Worm (Caenorhabditis elegans) whole organism, young adult: Measurements from ENCODE around the gene mab-3.

Experiments used
- B0019.2 ChIP-seq: fragments of 200-800 bp; sonication (Bioruptor generic); conservative IDR thresholded peaks from 2 replicates; pipeline ENCODE4 v1.3.6; 2022; ENCODE audit warnings: missing genetic modification reagents, missing genetic modification characterization, missing compliant biosample characterization
- B0261.1 ChIP-seq: sonication (generic microtip); optimal IDR thresholded peaks from 2 replicates; lab custom pipeline; 2016; ENCODE audit warnings: mild to moderate bottlenecking, missing genetic modification characterization, moderate library complexity, missing compliant biosample characterization
- B0336.3 ChIP-seq: fragments of 200-800 bp; sonication (Bioruptor generic); IDR thresholded peaks from 2 replicates; pipeline ENCODE4 v1.3.6; 2022; ENCODE audit warnings: missing genetic modification characterization, missing compliant biosample characterization
- C17E4.6 ChIP-seq: fragments of 200-800 bp; sonication (Bioruptor generic); IDR thresholded peaks from 2 replicates; pipeline ENCODE4 v1.3.6; 2022; ENCODE audit warnings: missing genetic modification reagents, missing genetic modification characterization, missing compliant biosample characterization
- F22D6.2 ChIP-seq: sonication (generic microtip); optimal IDR thresholded peaks from 2 replicates; lab custom pipeline; 2016; ENCODE audit warnings: mild to moderate bottlenecking, missing genetic modification characterization, missing compliant biosample characterization
- F23B12.7 ChIP-seq: sonication (generic microtip); optimal IDR thresholded peaks from 2 replicates; lab custom pipeline; 2017; ENCODE audit warnings: missing genetic modification characterization, mild to moderate bottlenecking, missing compliant biosample characterization, antibody characterized with exemption, moderate library complexity; ENCODE audit not compliant: insufficient read depth
- F33H1.4 ChIP-seq: fragments of 200-800 bp; sonication (Bioruptor generic); IDR thresholded peaks from 2 replicates; pipeline ENCODE4 v1.3.6; 2022; ENCODE audit warnings: missing genetic modification reagents, missing genetic modification characterization, missing compliant biosample characterization
- F49E8.2 ChIP-seq: sonication (generic microtip); optimal IDR thresholded peaks from 3 replicates; lab custom pipeline; 2017; ENCODE audit warnings: missing genetic modification characterization, mild to moderate bottlenecking, missing compliant biosample characterization, antibody characterized with exemption, moderate library complexity; ENCODE audit not compliant: insufficient read depth
- F55B11.4 ChIP-seq: sonication (generic microtip); optimal IDR thresholded peaks from 2 replicates; lab custom pipeline; 2016; ENCODE audit warnings: missing compliant biosample characterization, missing genetic modification characterization, borderline replicate concordance; ENCODE audit not compliant: insufficient read depth
- K11D2.4 ChIP-seq: fragments of 200-800 bp; sonication (Bioruptor generic); IDR thresholded peaks from 2 replicates; pipeline ENCODE4 v1.3.6; 2022; ENCODE audit warnings: missing genetic modification reagents, missing genetic modification characterization, missing compliant biosample characterization
- K12H6.12 ChIP-seq: fragments of 200-800 bp; sonication (Bioruptor generic); optimal IDR thresholded peaks from 2 replicates; lab custom pipeline; 2018; ENCODE audit warnings: mild to moderate bottlenecking, missing genetic modification characterization, missing compliant biosample characterization
- T07F8.4 ChIP-seq: sonication (generic microtip); optimal IDR thresholded peaks from 2 replicates; lab custom pipeline; 2016; ENCODE audit warnings: mild to moderate bottlenecking, missing genetic modification characterization, moderate library complexity, missing compliant biosample characterization
- Y53F4B.3 ChIP-seq: fragments of 200-800 bp; sonication (Bioruptor generic); IDR thresholded peaks from 2 replicates; pipeline ENCODE4 v1.3.6; 2022; ENCODE audit warnings: missing genetic modification reagents, missing genetic modification characterization, missing compliant biosample characterization
- Y53G8AR.9 ChIP-seq: fragments of 200-800 bp; sonication (Bioruptor generic); conservative IDR thresholded peaks from 2 replicates; pipeline ENCODE4 v1.3.6; 2022; ENCODE audit warnings: missing genetic modification reagents, missing genetic modification characterization, missing compliant biosample characterization
- Y79H2A.3 ChIP-seq: fragments of 200-800 bp; sonication (Bioruptor generic); conservative IDR thresholded peaks from 2 replicates; pipeline ENCODE4 v1.3.6; 2022; ENCODE audit warnings: missing genetic modification reagents, missing genetic modification characterization, missing compliant biosample characterization
- ZK185.1 ChIP-seq: sonication (generic microtip); optimal IDR thresholded peaks from 2 replicates; lab custom pipeline; 2016; ENCODE audit warnings: mild to moderate bottlenecking, missing genetic modification characterization, missing compliant biosample characterization; ENCODE audit not compliant: poor library complexity, severe bottlenecking
- ama-1 ChIP-seq, 3 experiments: fragments of 150-350 bp in 1 of 3; sonication (generic microtip) in 2 of 3; optimal IDR thresholded peaks; 2 replicates each; lab custom pipeline; 2014 to 2018; ENCODE audit warnings: missing biosample characterization in 2 of 3, missing genetic modification characterization in 2 of 3, missing genetic modification reagents in 2 of 3
- athp-1 ChIP-seq: sonication (generic microtip); optimal IDR thresholded peaks from 2 replicates; lab custom pipeline; 2017; ENCODE audit warnings: mild to moderate bottlenecking, missing genetic modification characterization, missing compliant biosample characterization
- attf-5 ChIP-seq: fragments of 200-800 bp; sonication (Bioruptor generic); optimal IDR thresholded peaks from 2 replicates; lab custom pipeline; 2018; ENCODE audit warnings: mild to moderate bottlenecking, missing genetic modification characterization, missing compliant biosample characterization
- ccch-3 ChIP-seq: fragments of 200-800 bp; sonication (Bioruptor generic); optimal IDR thresholded peaks from 2 replicates; lab custom pipeline; 2018; ENCODE audit warnings: mild to moderate bottlenecking, missing genetic modification characterization, missing compliant biosample characterization
- ceh-100 ChIP-seq: fragments of 200-800 bp; sonication (Bioruptor generic); IDR thresholded peaks from 2 replicates; pipeline ENCODE4 v1.3.6; 2022; ENCODE audit warnings: missing genetic modification reagents, missing genetic modification characterization, missing compliant biosample characterization
- ceh-27 ChIP-seq: fragments of 200-800 bp; sonication (Bioruptor generic); optimal IDR thresholded peaks from 2 replicates; lab custom pipeline; 2018; ENCODE audit warnings: mild to moderate bottlenecking, missing genetic modification characterization, moderate library complexity, missing compliant biosample characterization
- chd-7 ChIP-seq: sonication (generic microtip); optimal IDR thresholded peaks from 2 replicates; lab custom pipeline; 2016; ENCODE audit warnings: mild to moderate bottlenecking, missing genetic modification characterization, moderate library complexity, missing compliant biosample characterization
- die-1 ChIP-seq: sonication (generic microtip); optimal IDR thresholded peaks from 2 replicates; lab custom pipeline; 2016; ENCODE audit warnings: missing genotype, mild to moderate bottlenecking, missing genetic modification characterization, missing compliant biosample characterization
- efl-1 ChIP-seq: fragments of 150-350 bp; optimal IDR thresholded peaks from 2 replicates; lab custom pipeline; 2014; ENCODE audit warnings: missing biosample characterization, missing genetic modification reagents, missing genetic modification characterization
- egl-18 ChIP-seq: fragments of 200-800 bp; sonication (Bioruptor generic); IDR thresholded peaks from 2 replicates; pipeline ENCODE4 v1.3.6; 2022; ENCODE audit warnings: missing genetic modification reagents, missing genetic modification characterization, missing compliant biosample characterization
- egrh-3 ChIP-seq: fragments of 200-800 bp; sonication (Bioruptor generic); IDR thresholded peaks from 2 replicates; pipeline ENCODE4 v1.3.6; 2022; ENCODE audit warnings: missing genetic modification reagents, missing genetic modification characterization, missing compliant biosample characterization
- him-1 ChIP-seq: sonication (generic microtip); optimal IDR thresholded peaks from 2 replicates; lab custom pipeline; 2016; ENCODE audit warnings: missing genotype, missing genetic modification reagents, missing genetic modification characterization, missing compliant biosample characterization
- hmg-20 ChIP-seq: fragments of 200-800 bp; sonication (Bioruptor generic); IDR thresholded peaks from 2 replicates; pipeline ENCODE4 v1.3.6; 2022; ENCODE audit warnings: missing genetic modification reagents, missing genetic modification characterization, missing compliant biosample characterization
- hrde-1 ChIP-seq: sonication (generic microtip); optimal IDR thresholded peaks from 2 replicates; lab custom pipeline; 2016; ENCODE audit warnings: missing genetic modification characterization, mild to moderate bottlenecking, missing compliant biosample characterization, moderate library complexity, missing genotype, missing genetic modification reagents, borderline replicate concordance
- lin-35 ChIP-seq, 3 experiments: fragments of 150-350 bp in 2 of 3; sonication (generic microtip) in 1 of 3; optimal IDR thresholded peaks; 2 replicates each; lab custom pipeline; 2014 to 2018; ENCODE audit warnings: missing biosample characterization in 3 of 3, missing genetic modification characterization in 3 of 3, missing genetic modification reagents in 3 of 3
- mcd-1 ChIP-seq: fragments of 200-800 bp; sonication (Bioruptor generic); IDR thresholded peaks from 2 replicates; pipeline ENCODE4 v1.3.6; 2022; ENCODE audit warnings: missing genetic modification reagents, missing genetic modification characterization, missing compliant biosample characterization
- nfya-2 ChIP-seq: fragments of 200-800 bp; sonication (Bioruptor generic); IDR thresholded peaks from 2 replicates; pipeline ENCODE4 v1.3.6; 2022; ENCODE audit warnings: missing genetic modification reagents, missing genetic modification characterization, missing compliant biosample characterization
- nfyb-1 ChIP-seq: fragments of 200-800 bp; sonication (Bioruptor generic); IDR thresholded peaks from 2 replicates; pipeline ENCODE4 v1.3.6; 2022; ENCODE audit warnings: missing genetic modification reagents, missing genetic modification characterization, missing compliant biosample characterization
- nhr-27 ChIP-seq: fragments of 200-800 bp; sonication (Bioruptor generic); optimal IDR thresholded peaks from 2 replicates; lab custom pipeline; 2018; ENCODE audit warnings: mild to moderate bottlenecking, missing genetic modification characterization, moderate library complexity, missing compliant biosample characterization
- snpc-3.4 ChIP-seq: sonication (generic microtip); optimal IDR thresholded peaks from 2 replicates; lab custom pipeline; 2017; ENCODE audit warnings: missing genetic modification characterization, mild to moderate bottlenecking, missing compliant biosample characterization, antibody characterized with exemption, moderate library complexity, missing genotype, missing genetic modification reagents
- snpc-4 ChIP-seq, 5 experiments: fragments of 150-350 bp in 1 of 5; sonication (generic microtip) in 4 of 5; optimal IDR thresholded peaks; 2 replicates each; lab custom pipeline; 2014 to 2018; ENCODE audit warnings: missing genetic modification characterization in 5 of 5, missing biosample characterization in 3 of 5, antibody characterized with exemption in 2 of 5, mild to moderate bottlenecking in 2 of 5, missing compliant biosample characterization in 2 of 5, missing genotype in 2 of 5, moderate library complexity in 2 of 5, missing genetic modification reagents in 1 of 5
- tlf-1 ChIP-seq: fragments of 200-800 bp; sonication (Bioruptor generic); optimal IDR thresholded peaks from 2 replicates; lab custom pipeline; 2018; ENCODE audit warnings: mild to moderate bottlenecking, missing genetic modification characterization, missing compliant biosample characterization
- unc-62 ChIP-seq: fragments of 150-350 bp; optimal IDR thresholded peaks from 2 replicates; lab custom pipeline; 2014; ENCODE audit warnings: missing biosample characterization, missing genetic modification reagents, missing genetic modification characterization
- zfh-2 ChIP-seq: fragments of 200-800 bp; sonication (Bioruptor generic); conservative IDR thresholded peaks from 2 replicates; pipeline ENCODE4 v1.3.6; 2022; ENCODE audit warnings: missing genetic modification reagents, missing genetic modification characterization, missing compliant biosample characterization
- zim-3 ChIP-seq: sonication (generic microtip); optimal IDR thresholded peaks from 2 replicates; lab custom pipeline; 2017; ENCODE audit warnings: mild to moderate bottlenecking, missing genetic modification characterization, moderate library complexity, missing compliant biosample characterization
- ztf-18 ChIP-seq: sonication (generic microtip); optimal IDR thresholded peaks from 2 replicates; lab custom pipeline; 2016; ENCODE audit warnings: missing genotype, mild to moderate bottlenecking, missing genetic modification characterization, missing compliant biosample characterization
- ztf-22 ChIP-seq: fragments of 200-800 bp; sonication (Bioruptor generic); optimal IDR thresholded peaks from 2 replicates; lab custom pipeline; 2018; ENCODE audit warnings: mild to moderate bottlenecking, missing genetic modification characterization, moderate library complexity, missing compliant biosample characterization
- ztf-25 ChIP-seq: fragments of 200-800 bp; sonication (Bioruptor generic); IDR thresholded peaks from 2 replicates; pipeline ENCODE4 v1.3.6; 2022; ENCODE audit warnings: missing genetic modification reagents, missing genetic modification characterization, missing compliant biosample characterization
- ztf-6 ChIP-seq: fragments of 200-800 bp; sonication (Bioruptor generic); IDR thresholded peaks from 2 replicates; pipeline ENCODE4 v1.3.6; 2022; ENCODE audit warnings: missing genetic modification reagents, missing genetic modification characterization, missing compliant biosample characterization

The mab-3 gene

DNA sequence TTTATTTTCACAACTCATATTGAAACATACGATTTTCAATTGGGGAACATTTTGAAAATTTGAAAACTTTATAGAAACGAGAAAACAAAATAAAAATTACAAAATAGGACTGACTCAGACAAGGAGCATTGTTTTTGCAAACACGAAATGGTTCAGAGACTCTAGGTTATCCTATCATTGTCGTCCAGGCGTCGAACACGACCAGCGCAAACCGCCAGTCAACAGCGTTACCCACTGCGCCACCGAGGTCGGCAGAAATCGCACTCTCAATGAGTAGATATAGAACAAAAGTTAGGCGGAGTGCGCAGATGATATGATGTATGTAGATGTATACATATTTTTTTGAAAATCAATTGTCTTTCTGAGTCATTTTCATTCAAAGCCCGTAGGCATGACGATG, 42.7 kb downstream of the mab-3 start (continued):
- TF ChIP-seq hrde-1 (tag; lab: Kevin White, UChicago): peak; percentile 61
- 0 out of 2 replicates have a peak, but pooled peaks have one; percentile 36 for TF ChIP-seq Y53G8AR.9
- peak; percentile 88 for TF ChIP-seq ZK185.1
- TF ChIP-seq athp-1 (tag; lab: Kevin White, UChicago): peak; percentile 28
- no peak for TF ChIP-seq ama-1 (optimal IDR thresholded peaks at IDR 0.05; lab: Kevin White, UChicago)
- peak; percentile 87 to 89 for TF ChIP-seq ama-1 (GFP tag; optimal IDR thresholded peaks at IDR 0.05; lab: Kevin White, UChicago)
- TF ChIP-seq ztf-22: peak; percentile 61
- peak; percentile 64 for TF ChIP-seq T07F8.4 (tag; lab: Kevin White, UChicago)
- no peak; the same call in 1 of the 2 replicates for TF ChIP-seq nfyb-1 (GFP tag; lab: Robert Waterston, UW)
- peak; percentile 90 for TF ChIP-seq him-1 (tag; lab: Kevin White, UChicago)
- TF ChIP-seq nhr-27: no peak
- no peak for TF ChIP-seq B0019.2 (GFP tag; lab: Robert Waterston, UW)
- peak; percentile 75 for TF ChIP-seq zim-3
- TF ChIP-seq efl-1: no peak
- no peak for TF ChIP-seq F22D6.2 (tag; lab: Kevin White, UChicago)
- TF ChIP-seq hmg-20 (GFP tag; lab: Robert Waterston, UW): no peak
- peak; percentile 48 for TF ChIP-seq egrh-3 (GFP tag; lab: Robert Waterston, UW)
- no peak; the same call in 1 of the 2 replicates for TF ChIP-seq ceh-100
- TF ChIP-seq snpc-3.4: peak; percentile 77
- no peak for TF ChIP-seq zfh-2 (GFP tag; lab: Robert Waterston, UW)
- TF ChIP-seq nfya-2 (GFP tag; lab: Robert Waterston, UW): 0 out of 2 replicates have a peak, but pooled peaks have one; percentile 77
- TF ChIP-seq B0261.1 (tag; lab: Kevin White, UChicago): peak; percentile 87
- TF ChIP-seq ztf-25 (GFP tag; lab: Robert Waterston, UW): peak; percentile 76; the same call in 1 of the 2 replicates
- peak; percentile 53 for TF ChIP-seq F33H1.4 (GFP tag; lab: Robert Waterston, UW)
- TF ChIP-seq egl-18 (GFP tag; lab: Robert Waterston, UW): no peak
- TF ChIP-seq Y79H2A.3 (GFP tag; lab: Robert Waterston, UW): peak; percentile 78
- peak; percentile 42; the same call in 1 of the 2 replicates for TF ChIP-seq K11D2.4 (GFP tag; lab: Robert Waterston, UW)
- peak; percentile 56 for TF ChIP-seq attf-5 (GFP tag; lab: Kevin White, UChicago)
- peak in 1 of 3 experiments; percentile 77 for TF ChIP-seq lin-35 (GFP tag; optimal IDR thresholded peaks at IDR 0.05; lab: Kevin White, UChicago)
- 0 out of 2 replicates have a peak, but pooled peaks have one; percentile 57 for TF ChIP-seq B0336.3
- TF ChIP-seq F23B12.7 (tag; lab: Kevin White, UChicago): peak; percentile 79
- no peak for TF ChIP-seq K12H6.12 (tag; lab: Kevin White, UChicago)
- peak; percentile 71 for TF ChIP-seq die-1 (tag; lab: Kevin White, UChicago)
- TF ChIP-seq chd-7: peak; percentile 67
- TF ChIP-seq ztf-18: peak; percentile 65
- TF ChIP-seq C17E4.6 (GFP tag; lab: Robert Waterston, UW): 0 out of 2 replicates have a peak, but pooled peaks have one; percentile 56
- peak; percentile 64; the same call in 1 of the 2 replicates for TF ChIP-seq mcd-1 (GFP tag; lab: Robert Waterston, UW)
- peak; percentile 78 for TF ChIP-seq ceh-27 (GFP tag; lab: Kevin White, UChicago)
- TF ChIP-seq F55B11.4 (tag; lab: Kevin White, UChicago): no peak
- no peak for TF ChIP-seq ztf-6 (GFP tag; lab: Robert Waterston, UW)
- TF ChIP-seq snpc-4 (GFP tag; optimal IDR thresholded peaks at IDR 0.05; lab: Kevin White, UChicago): peak; percentile 74
- peak in 3 of 4 experiments; percentile 10 to 78 (median 74) for TF ChIP-seq snpc-4 (tag; optimal IDR thresholded peaks at IDR 0.05; lab: Kevin White, UChicago)
- no peak for TF ChIP-seq tlf-1
- no peak for TF ChIP-seq ccch-3 (GFP tag; lab: Kevin White, UChicago)
- 0 out of 2 replicates have a peak, but pooled peaks have one; percentile 32 for TF ChIP-seq Y53F4B.3 (GFP tag; lab: Robert Waterston, UW)
- TF ChIP-seq unc-62: no peak
- TF ChIP-seq F49E8.2 (tag; lab: Kevin White, UChicago): peak; percentile 20
